Fruit fly (Drosophila melanogaster): ENCODE results near the gene ctp.

The ctp gene

dm6 chrX:4686723-4687122 lies 877 bp upstream of the ctp start, which contains the start of gene Pp2C1 (continued):
- TF ChIP-seq pan (optimal IDR thresholded peaks at IDR 0.05) (no peak), pan (GFP tag; optimal IDR thresholded peaks at IDR 0.05 in 1 of 2, IDR thresholded peaks at IDR 0.05 in 1 of 2) (no peak), Bteb2 (GFP tag; optimal IDR thresholded peaks at IDR 0.05) (no peak), chinmo (GFP tag; IDR thresholded peaks at IDR 0.05; ENCODE audit: partially characterized antibody) (peak; percentile 67; the same call in 1 of the 4 replicates), cad (GFP tag; optimal IDR thresholded peaks at IDR 0.05) (no peak), CG4328 (GFP tag; optimal IDR thresholded peaks at IDR 0.05) (no peak), MESR4 (GFP tag; optimal IDR thresholded peaks at IDR 0.05) (peak; percentile 16), ash1 (GFP tag; optimal IDR thresholded peaks at IDR 0.05) (no peak), Drgx (GFP tag; IDR thresholded peaks at IDR 0.05) (no peak), CG17829 (tag; optimal IDR thresholded peaks at IDR 0.05) (no peak), danr (GFP tag; IDR thresholded peaks at IDR 0.05) (no peak), aop (GFP tag; IDR thresholded peaks at IDR 0.05) (no peak), CG43689 (GFP tag; IDR thresholded peaks at IDR 0.05) (no peak), CG8281 (tag; optimal IDR thresholded peaks at IDR 0.05) (no peak), Sin3A (optimal IDR thresholded peaks at IDR 0.05) (no peak), Fer1 (GFP tag; optimal IDR thresholded peaks at IDR 0.05) (no peak), Oli (tag; optimal IDR thresholded peaks at IDR 0.05) (no peak), ab (GFP tag; optimal IDR thresholded peaks at IDR 0.05) (no peak), dysf (GFP tag; IDR thresholded peaks at IDR 0.05) (no peak), shn (GFP tag; optimal IDR thresholded peaks at IDR 0.05) (no peak), CG31441 (GFP tag; IDR thresholded peaks at IDR 0.05) (no peak), CG11560 (tag; IDR thresholded peaks at IDR 0.05) (peak; percentile 87; the same call in 2 of the 3 replicates), CG10654 (GFP tag; optimal IDR thresholded peaks at IDR 0.05) (no peak), Atf3 (GFP tag; optimal IDR thresholded peaks at IDR 0.05) (no peak), ttk (GFP tag; IDR thresholded peaks at IDR 0.05) (no peak), CG7745 (tag; optimal IDR thresholded peaks at IDR 0.05) (no peak), D19B (GFP tag; optimal IDR thresholded peaks at IDR 0.05) (no peak), mirr (GFP tag; optimal IDR thresholded peaks at IDR 0.05) (no peak), CG6813 (GFP tag; optimal IDR thresholded peaks at IDR 0.05) (no peak), CG8290 (GFP tag; optimal IDR thresholded peaks at IDR 0.05) (no peak), CG8290 (tag; optimal IDR thresholded peaks at IDR 0.05) (peak; percentile 16 to 49), crp (GFP tag; optimal IDR thresholded peaks at IDR 0.05) (no peak), CG1233 (GFP tag; optimal IDR thresholded peaks at IDR 0.05) (no peak), HLHmδ (GFP tag; optimal IDR thresholded peaks at IDR 0.05) (no peak), Xrp1 (GFP tag; IDR thresholded peaks at IDR 0.05) (no peak), CG14050 (GFP tag; IDR thresholded peaks at IDR 0.05) (no peak), row (GFP tag; IDR thresholded peaks at IDR 0.05) (peak; percentile 72), Atf6 (GFP tag; IDR thresholded peaks at IDR 0.05) (no peak), CG11456 (GFP tag; IDR thresholded peaks at IDR 0.05) (no peak), bowl (GFP tag; IDR thresholded peaks at IDR 0.05) (no peak), CG13123 (GFP tag; optimal IDR thresholded peaks at IDR 0.05) (no peak), onecut (GFP tag; IDR thresholded peaks at IDR 0.05) (no peak), lab (GFP tag; optimal IDR thresholded peaks at IDR 0.05) (no peak), CG31388 (GFP tag; optimal IDR thresholded peaks at IDR 0.05) (no peak), CG6689 (GFP tag; IDR thresholded peaks at IDR 0.05) (no peak), caup (GFP tag; optimal IDR thresholded peaks at IDR 0.05; ENCODE audit: severe bottlenecking) (no peak), gcm2 (GFP tag; optimal IDR thresholded peaks at IDR 0.05) (no peak), kay (GFP tag; optimal IDR thresholded peaks at IDR 0.05) (no peak), CG7963 (GFP tag; IDR thresholded peaks at IDR 0.05; ENCODE audit: partially characterized antibody) (peak; percentile 72; the same call in 2 of the 3 replicates), Antp (GFP tag; optimal IDR thresholded peaks at IDR 0.05) (no peak), Stat92E (GFP tag; optimal IDR thresholded peaks at IDR 0.05) (no peak), MTF-1 (GFP tag; optimal IDR thresholded peaks at IDR 0.05; ENCODE audit: borderline replicate concordance) (no peak), CG7372 (GFP tag; IDR thresholded peaks at IDR 0.05) (no peak)
